Comparison of ENCODE assay signal across 1 fruit fly cellular context in genomic region chr3R:27608000-27608399, dm6.
TF ChIP-seq lines count a peak whose summit lies in the region.

No protein-coding gene starts in this region.

TF ChIP-seq in whole organism, embryonic, 481 proteins besides CTCF, POLR2A, EP300 and RAD21 (continued from another document and continues in another):
- TF ChIP-seq nerfin-1 (tag; optimal IDR thresholded peaks at IDR 0.05; lab: Kevin White, UChicago): peak; percentile 98
- TF ChIP-seq HHEX (GFP tag; optimal IDR thresholded peaks at IDR 0.05; lab: Kevin White, UChicago): no peak
- no peak for TF ChIP-seq chm (GFP tag; IDR thresholded peaks at IDR 0.05; lab: Robert Waterston, UW)
- no peak for TF ChIP-seq CG9932 (GFP tag; IDR thresholded peaks at IDR 0.05; lab: Robert Waterston, UW)
- TF ChIP-seq sr (GFP tag; IDR thresholded peaks at IDR 0.05; lab: Robert Waterston, UW): 0 out of 3 replicates have a peak, but pooled peaks have one; percentile 17
- TF ChIP-seq CG15601 (tag; optimal IDR thresholded peaks at IDR 0.05; lab: Kevin White, UChicago): no peak
- TF ChIP-seq CG15011 (GFP tag; optimal IDR thresholded peaks at IDR 0.05; lab: Kevin White, UChicago): no peak
- no peak for TF ChIP-seq Gsc (GFP tag; IDR thresholded peaks at IDR 0.05; lab: Robert Waterston, UW)
- TF ChIP-seq CG5953 (GFP tag; IDR thresholded peaks at IDR 0.05; lab: Robert Waterston, UW): no peak
- TF ChIP-seq crp (GFP tag; optimal IDR thresholded peaks at IDR 0.05; lab: Kevin White, UChicago): no peak
- peak; percentile 70 for TF ChIP-seq CG31365 (tag; optimal IDR thresholded peaks at IDR 0.05; lab: Kevin White, UChicago)
- TF ChIP-seq run (tag; optimal IDR thresholded peaks at IDR 0.05; lab: Kevin White, UChicago): no peak
- TF ChIP-seq Nf-YC (tag; optimal IDR thresholded peaks at IDR 0.05; lab: Kevin White, UChicago): no peak
- peak; percentile 92 for TF ChIP-seq Deaf1 (tag; optimal IDR thresholded peaks at IDR 0.05; lab: Kevin White, UChicago)
- TF ChIP-seq ara (GFP tag; IDR thresholded peaks at IDR 0.05; lab: Robert Waterston, UW): no peak
- TF ChIP-seq seq (GFP tag; IDR thresholded peaks at IDR 0.05; lab: Robert Waterston, UW): no peak
- TF ChIP-seq gem (tag; optimal IDR thresholded peaks at IDR 0.05; lab: Kevin White, UChicago): no peak
- TF ChIP-seq hth (optimal IDR thresholded peaks at IDR 0.05; lab: Kevin White, UChicago): no peak
- TF ChIP-seq sens-2 (GFP tag; IDR thresholded peaks at IDR 0.05; lab: Robert Waterston, UW): no peak
- no peak for TF ChIP-seq CG12219 (GFP tag; optimal IDR thresholded peaks at IDR 0.05; lab: Kevin White, UChicago)
- TF ChIP-seq sisA (GFP tag; IDR thresholded peaks at IDR 0.05; lab: Robert Waterston, UW): no peak
- TF ChIP-seq CG13424 (tag; optimal IDR thresholded peaks at IDR 0.05; lab: Kevin White, UChicago): no peak
- no peak for TF ChIP-seq CG13624 (GFP tag; optimal IDR thresholded peaks at IDR 0.05; lab: Kevin White, UChicago)
- no peak for TF ChIP-seq Hr51 (GFP tag; optimal IDR thresholded peaks at IDR 0.05; lab: Kevin White, UChicago)
- TF ChIP-seq B-H1 (GFP tag; IDR thresholded peaks at IDR 0.05; lab: Robert Waterston, UW): no peak; the same call in 2 of the 3 replicates
- TF ChIP-seq YL-1 (GFP tag; optimal IDR thresholded peaks at IDR 0.05; lab: Kevin White, UChicago): no peak
- TF ChIP-seq CG11247 (GFP tag; IDR thresholded peaks at IDR 0.05; lab: Robert Waterston, UW): no peak
- TF ChIP-seq Rx (GFP tag; IDR thresholded peaks at IDR 0.05; lab: Robert Waterston, UW): no peak
- peak; percentile 49 for TF ChIP-seq abd-A (tag; optimal IDR thresholded peaks at IDR 0.05; lab: Kevin White, UChicago)
- no peak for TF ChIP-seq CG16813 (GFP tag; IDR thresholded peaks at IDR 0.05; lab: Robert Waterston, UW; ENCODE audit: partially characterized antibody)
- no peak for TF ChIP-seq unpg (GFP tag; optimal IDR thresholded peaks at IDR 0.05; lab: Kevin White, UChicago)
- TF ChIP-seq mirr (GFP tag; optimal IDR thresholded peaks at IDR 0.05; lab: Kevin White, UChicago): no peak
- TF ChIP-seq da (GFP tag; optimal IDR thresholded peaks at IDR 0.05; lab: Kevin White, UChicago): no peak
- no peak for TF ChIP-seq CG14441 (GFP tag; IDR thresholded peaks at IDR 0.05; lab: Robert Waterston, UW)
- no peak for TF ChIP-seq scrt (GFP tag; optimal IDR thresholded peaks at IDR 0.05; lab: Kevin White, UChicago)
- TF ChIP-seq Med (GFP tag; lab: Kevin White, UChicago): peak; percentile 87
- no peak for TF ChIP-seq CG10274 (GFP tag; optimal IDR thresholded peaks at IDR 0.05; lab: Kevin White, UChicago)
- TF ChIP-seq tgo (GFP tag; IDR thresholded peaks at IDR 0.05; lab: Robert Waterston, UW): no peak
- no peak for TF ChIP-seq CG12299 (tag; optimal IDR thresholded peaks at IDR 0.05; lab: Kevin White, UChicago)
- TF ChIP-seq wek (GFP tag; optimal IDR thresholded peaks at IDR 0.05; lab: Kevin White, UChicago): no peak
- TF ChIP-seq Rfx (GFP tag; IDR thresholded peaks at IDR 0.05; lab: Robert Waterston, UW): no peak
- no peak for TF ChIP-seq Chrac-16 (GFP tag; optimal IDR thresholded peaks at IDR 0.05; lab: Kevin White, UChicago)
- no peak for TF ChIP-seq CG7786 (GFP tag; optimal IDR thresholded peaks at IDR 0.05; lab: Kevin White, UChicago)
- no peak for TF ChIP-seq Lpt (GFP tag; optimal IDR thresholded peaks at IDR 0.05; lab: Kevin White, UChicago)
- TF ChIP-seq ttk (GFP tag; IDR thresholded peaks at IDR 0.05; lab: Robert Waterston, UW): no peak
- TF ChIP-seq CG16815 (GFP tag; optimal IDR thresholded peaks at IDR 0.05; lab: Kevin White, UChicago): no peak
- TF ChIP-seq psq (GFP tag; optimal IDR thresholded peaks at IDR 0.05; lab: Kevin White, UChicago): no peak
- TF ChIP-seq NC2α (GFP tag; optimal IDR thresholded peaks at IDR 0.05; lab: Kevin White, UChicago): no peak
- no peak for TF ChIP-seq Ssrp (tag; optimal IDR thresholded peaks at IDR 0.05; lab: Kevin White, UChicago)
- TF ChIP-seq sd (tag; optimal IDR thresholded peaks at IDR 0.05; lab: Kevin White, UChicago): peak; percentile 61
- TF ChIP-seq bbx (GFP tag; IDR thresholded peaks at IDR 0.05; lab: Robert Waterston, UW; ENCODE audit: partially characterized antibody): no peak
- TF ChIP-seq CG2202 (tag; optimal IDR thresholded peaks at IDR 0.05; lab: Kevin White, UChicago): no peak
- no peak for TF ChIP-seq CG4328 (GFP tag; optimal IDR thresholded peaks at IDR 0.05; lab: Kevin White, UChicago)
- no peak for TF ChIP-seq Taf1 (GFP tag; IDR thresholded peaks at IDR 0.05; lab: Robert Waterston, UW)
- TF ChIP-seq onecut (GFP tag; IDR thresholded peaks at IDR 0.05; lab: Robert Waterston, UW): peak; percentile 94
- no peak for TF ChIP-seq ac (GFP tag; optimal IDR thresholded peaks at IDR 0.05; lab: Kevin White, UChicago)
- no peak for TF ChIP-seq CG32532 (GFP tag; IDR thresholded peaks at IDR 0.05; lab: Robert Waterston, UW)
- no peak for TF ChIP-seq CG12155 (GFP tag; optimal IDR thresholded peaks at IDR 0.05; lab: Kevin White, UChicago)
- no peak for TF ChIP-seq HmgD (GFP tag; optimal IDR thresholded peaks at IDR 0.05; lab: Kevin White, UChicago)
- TF ChIP-seq CG10959 (GFP tag; IDR thresholded peaks at IDR 0.05; lab: Robert Waterston, UW): no peak
- TF ChIP-seq bab2 (GFP tag; optimal IDR thresholded peaks at IDR 0.05; lab: Kevin White, UChicago): no peak
- no peak for TF ChIP-seq gsb-n (tag; optimal IDR thresholded peaks at IDR 0.05; lab: Kevin White, UChicago)
- TF ChIP-seq CG31388 (GFP tag; optimal IDR thresholded peaks at IDR 0.05; lab: Kevin White, UChicago): no peak
- TF ChIP-seq CG4820 (GFP tag; optimal IDR thresholded peaks at IDR 0.05; lab: Kevin White, UChicago): no peak
- TF ChIP-seq ci (GFP tag; IDR thresholded peaks at IDR 0.05; lab: Robert Waterston, UW): no peak
- TF ChIP-seq CG13775 (GFP tag; optimal IDR thresholded peaks at IDR 0.05; lab: Kevin White, UChicago): no peak
- TF ChIP-seq HLHmδ (GFP tag; optimal IDR thresholded peaks at IDR 0.05; lab: Kevin White, UChicago): peak; percentile 25
- TF ChIP-seq CG13296 (GFP tag; optimal IDR thresholded peaks at IDR 0.05; lab: Kevin White, UChicago): no peak
- TF ChIP-seq HmgZ (tag; optimal IDR thresholded peaks at IDR 0.05; lab: Kevin White, UChicago): no peak
- no peak for TF ChIP-seq CG17612 (GFP tag; IDR thresholded peaks at IDR 0.05; lab: Robert Waterston, UW)
- TF ChIP-seq luna (GFP tag; optimal IDR thresholded peaks at IDR 0.05; lab: Kevin White, UChicago): no peak
- 0 out of 4 replicates have a peak, but pooled peaks have one; percentile 7 for TF ChIP-seq Gug (GFP tag; IDR thresholded peaks at IDR 0.05; lab: Robert Waterston, UW)
- TF ChIP-seq dm (GFP tag; optimal IDR thresholded peaks at IDR 0.05; lab: Kevin White, UChicago): peak; percentile 7
- TF ChIP-seq btn (GFP tag; optimal IDR thresholded peaks at IDR 0.05; lab: Kevin White, UChicago): no peak
- TF ChIP-seq Side (GFP tag; optimal IDR thresholded peaks at IDR 0.05; lab: Kevin White, UChicago): no peak
- no peak for TF ChIP-seq CG11398 (GFP tag; optimal IDR thresholded peaks at IDR 0.05; lab: Kevin White, UChicago)
- TF ChIP-seq zfh1 (GFP tag; IDR thresholded peaks at IDR 0.05; lab: Robert Waterston, UW): 0 out of 3 replicates have a peak, but pooled peaks have one; percentile 12
- no peak for TF ChIP-seq exex (tag; optimal IDR thresholded peaks at IDR 0.05; lab: Kevin White, UChicago)
- TF ChIP-seq CG12104 (GFP tag; optimal IDR thresholded peaks at IDR 0.05; lab: Kevin White, UChicago): no peak
- no peak for TF ChIP-seq CG12659 (GFP tag; optimal IDR thresholded peaks at IDR 0.05; lab: Kevin White, UChicago)
- TF ChIP-seq bsh (GFP tag; optimal IDR thresholded peaks at IDR 0.05; lab: Kevin White, UChicago): no peak
- TF ChIP-seq Opbp (GFP tag; IDR thresholded peaks at IDR 0.05; lab: Robert Waterston, UW; ENCODE audit: partially characterized antibody): no peak
- TF ChIP-seq chinmo (GFP tag; IDR thresholded peaks at IDR 0.05; lab: Robert Waterston, UW; ENCODE audit: partially characterized antibody): peak; percentile 45; the same call in 1 of the 4 replicates
- TF ChIP-seq HLH4C (GFP tag; IDR thresholded peaks at IDR 0.05; lab: Robert Waterston, UW; ENCODE audit: partially characterized antibody): peak; percentile 35; the same call in 1 of the 3 replicates
- no peak for TF ChIP-seq CG3281 (GFP tag; optimal IDR thresholded peaks at IDR 0.05; lab: Kevin White, UChicago)
- TF ChIP-seq CG4617 (GFP tag; optimal IDR thresholded peaks at IDR 0.05; lab: Kevin White, UChicago; ENCODE audit: borderline replicate concordance): no peak
- TF ChIP-seq fd96Cb (tag; optimal IDR thresholded peaks at IDR 0.05; lab: Kevin White, UChicago): no peak
- no peak for TF ChIP-seq maf-S (GFP tag; optimal IDR thresholded peaks at IDR 0.05; lab: Kevin White, UChicago)
- TF ChIP-seq tna (GFP tag; IDR thresholded peaks at IDR 0.05; lab: Robert Waterston, UW; ENCODE audit: partially characterized antibody): no peak
- TF ChIP-seq GATAe (GFP tag; conservative IDR thresholded peaks at IDR 0.05; lab: Robert Waterston, UW): no peak
- TF ChIP-seq gce (GFP tag; IDR thresholded peaks at IDR 0.05; lab: Robert Waterston, UW): no peak
- TF ChIP-seq Usf (GFP tag; optimal IDR thresholded peaks at IDR 0.05; lab: Kevin White, UChicago): no peak
- no peak for TF ChIP-seq shn (GFP tag; optimal IDR thresholded peaks at IDR 0.05; lab: Kevin White, UChicago)
- TF ChIP-seq disco-r (GFP tag; optimal IDR thresholded peaks at IDR 0.05; lab: Kevin White, UChicago): no peak
- TF ChIP-seq org-1 (GFP tag; optimal IDR thresholded peaks at IDR 0.05; lab: Kevin White, UChicago): no peak
- TF ChIP-seq CrebB (tag; optimal IDR thresholded peaks at IDR 0.05; lab: Kevin White, UChicago): no peak
- peak; percentile 96 for TF ChIP-seq ewg (GFP tag; optimal IDR thresholded peaks at IDR 0.05; lab: Kevin White, UChicago)
- no peak for TF ChIP-seq CG14710 (tag; optimal IDR thresholded peaks at IDR 0.05; lab: Kevin White, UChicago)
- TF ChIP-seq CG32767 (GFP tag; IDR thresholded peaks at IDR 0.05; lab: Robert Waterston, UW): no peak
- no peak for TF ChIP-seq CG8924 (tag; optimal IDR thresholded peaks at IDR 0.05; lab: Kevin White, UChicago)
- no peak for TF ChIP-seq CG1832 (GFP tag; optimal IDR thresholded peaks at IDR 0.05; lab: Kevin White, UChicago)
- TF ChIP-seq CG10431 (GFP tag; optimal IDR thresholded peaks at IDR 0.05; lab: Kevin White, UChicago): no peak
- TF ChIP-seq ato (GFP tag; IDR thresholded peaks at IDR 0.05; lab: Robert Waterston, UW; ENCODE audit: partially characterized antibody): peak; percentile 36; the same call in 1 of the 2 replicates
- TF ChIP-seq crc (GFP tag; optimal IDR thresholded peaks at IDR 0.05; lab: Kevin White, UChicago): no peak
- no peak for TF ChIP-seq Ada2b (GFP tag; IDR thresholded peaks at IDR 0.05; lab: Robert Waterston, UW)
- no peak for TF ChIP-seq CG14014 (GFP tag; IDR thresholded peaks at IDR 0.05; lab: Robert Waterston, UW)
- TF ChIP-seq Fer3 (tag; optimal IDR thresholded peaks at IDR 0.05; lab: Kevin White, UChicago): no peak
- TF ChIP-seq CG2120 (GFP tag; optimal IDR thresholded peaks at IDR 0.05; lab: Kevin White, UChicago): no peak
- TF ChIP-seq pum (GFP tag; optimal IDR thresholded peaks at IDR 0.05; lab: Kevin White, UChicago): no peak
- no peak for TF ChIP-seq CG14965 (GFP tag; optimal IDR thresholded peaks at IDR 0.05; lab: Kevin White, UChicago; ENCODE audit: borderline replicate concordance)
- no peak for TF ChIP-seq tap (tag; optimal IDR thresholded peaks at IDR 0.05; lab: Kevin White, UChicago)
- TF ChIP-seq Lim3 (GFP tag; IDR thresholded peaks at IDR 0.05; lab: Robert Waterston, UW): no peak
- no peak for TF ChIP-seq knrl (GFP tag; IDR thresholded peaks at IDR 0.05; lab: Robert Waterston, UW; ENCODE audit: partially characterized antibody)
- TF ChIP-seq Bgb (GFP tag; IDR thresholded peaks at IDR 0.05; lab: Robert Waterston, UW; ENCODE audit: partially characterized antibody): 0 out of 2 replicates have a peak, but pooled peaks have one; percentile 26
- TF ChIP-seq CG18262 (tag; optimal IDR thresholded peaks at IDR 0.05; lab: Kevin White, UChicago): no peak
- TF ChIP-seq CG17186 (GFP tag; optimal IDR thresholded peaks at IDR 0.05; lab: Kevin White, UChicago): no peak
- no peak for TF ChIP-seq caup (GFP tag; optimal IDR thresholded peaks at IDR 0.05; lab: Kevin White, UChicago; ENCODE audit: severe bottlenecking)
- TF ChIP-seq Spps (tag; optimal IDR thresholded peaks at IDR 0.05; lab: Kevin White, UChicago): no peak
- no peak for TF ChIP-seq klu (GFP tag; IDR thresholded peaks at IDR 0.05; lab: Robert Waterston, UW)
- peak; percentile 59 for TF ChIP-seq cg (GFP tag; optimal IDR thresholded peaks at IDR 0.05; lab: Kevin White, UChicago)
- TF ChIP-seq CG3995 (GFP tag; optimal IDR thresholded peaks at IDR 0.05; lab: Kevin White, UChicago): no peak
- TF ChIP-seq CG1603 (tag; optimal IDR thresholded peaks at IDR 0.05; lab: Kevin White, UChicago): peak; percentile 7
- TF ChIP-seq MBD-R2 (GFP tag; IDR thresholded peaks at IDR 0.05; lab: Robert Waterston, UW): no peak; the same call in 1 of the 2 replicates
- no peak for TF ChIP-seq az2 (GFP tag; optimal IDR thresholded peaks at IDR 0.05; lab: Kevin White, UChicago)
- TF ChIP-seq gfzf (GFP tag; optimal IDR thresholded peaks at IDR 0.05; lab: Kevin White, UChicago): no peak
- no peak for TF ChIP-seq Mrtf (GFP tag; IDR thresholded peaks at IDR 0.05; lab: Robert Waterston, UW)
- TF ChIP-seq HLH54F (GFP tag; optimal IDR thresholded peaks at IDR 0.05; lab: Kevin White, UChicago): no peak
- no peak for TF ChIP-seq CG7556 (GFP tag; optimal IDR thresholded peaks at IDR 0.05; lab: Kevin White, UChicago)
- no peak for TF ChIP-seq pan (optimal IDR thresholded peaks at IDR 0.05; lab: Kevin White, UChicago)
- TF ChIP-seq pan (GFP tag; optimal IDR thresholded peaks at IDR 0.05 in 1 of 2, IDR thresholded peaks at IDR 0.05 in 1 of 2): no peak
- no peak for TF ChIP-seq prd (optimal IDR thresholded peaks at IDR 0.05; lab: Kevin White, UChicago)
- no peak for TF ChIP-seq prd (GFP tag; IDR thresholded peaks at IDR 0.05; lab: Robert Waterston, UW)
- TF ChIP-seq CG3407 (GFP tag; optimal IDR thresholded peaks at IDR 0.05; lab: Kevin White, UChicago): no peak
- TF ChIP-seq CG10565 (GFP tag; optimal IDR thresholded peaks at IDR 0.05; lab: Kevin White, UChicago): no peak
- peak; percentile 35; the same call in 1 of the 3 replicates for TF ChIP-seq CG6791 (GFP tag; IDR thresholded peaks at IDR 0.05; lab: Robert Waterston, UW; ENCODE audit: partially characterized antibody)
- no peak for TF ChIP-seq D19B (GFP tag; optimal IDR thresholded peaks at IDR 0.05; lab: Kevin White, UChicago)
- no peak for TF ChIP-seq CG17328 (GFP tag; IDR thresholded peaks at IDR 0.05; lab: Robert Waterston, UW)
